Worm (Caenorhabditis elegans) whole organism, late embryonic: Measurements from ENCODE around the gene cdk-11.1.

ENCODE experiments used
- C08G9.2 ChIP-seq: sonication (generic microtip); optimal IDR thresholded peaks from 2 replicates; lab custom pipeline; 2016; ENCODE audit warnings: mild to moderate bottlenecking, missing genetic modification characterization, moderate library complexity, missing compliant biosample characterization
- C38D4.7 ChIP-seq: fragments of 200-800 bp; sonication (Bioruptor generic); optimal IDR thresholded peaks from 2 replicates; lab custom pipeline; 2018; ENCODE audit warnings: mild to moderate bottlenecking, missing genetic modification characterization, moderate library complexity, missing compliant biosample characterization
- F13H6.1 ChIP-seq: sonication (generic microtip); optimal IDR thresholded peaks from 2 replicates; lab custom pipeline; 2016; ENCODE audit warnings: missing genetic modification characterization, missing compliant biosample characterization
- K02D7.2 ChIP-seq: sonication (generic microtip); optimal IDR thresholded peaks from 2 replicates; lab custom pipeline; 2017; ENCODE audit warnings: mild to moderate bottlenecking, missing genetic modification characterization, missing compliant biosample characterization
- K09A11.1 ChIP-seq: sonication (generic microtip); optimal IDR thresholded peaks from 2 replicates; lab custom pipeline; 2017; ENCODE audit warnings: antibody characterized with exemption, mild to moderate bottlenecking, missing genetic modification characterization, missing compliant biosample characterization; ENCODE audit not compliant: insufficient read depth
- T23F11.4 ChIP-seq: fragments of 200-800 bp; sonication (Bioruptor generic); optimal IDR thresholded peaks from 2 replicates; lab custom pipeline; 2018; ENCODE audit warnings: mild to moderate bottlenecking, missing genetic modification characterization, missing compliant biosample characterization
- Y22D7AL.16 ChIP-seq: sonication (generic microtip); optimal IDR thresholded peaks from 2 replicates; lab custom pipeline; 2016; ENCODE audit warnings: missing genetic modification characterization, missing compliant biosample characterization
- ahr-1 ChIP-seq: sonication (generic microtip); optimal IDR thresholded peaks from 2 replicates; lab custom pipeline; 2016; ENCODE audit warnings: missing genetic modification characterization, missing compliant biosample characterization
- ceh-14 ChIP-seq: sonication (generic microtip); optimal IDR thresholded peaks from 2 replicates; lab custom pipeline; 2016; ENCODE audit warnings: missing genotype, missing genetic modification characterization, missing compliant biosample characterization
- ceh-19 ChIP-seq: fragments of 200-800 bp; sonication (Bioruptor generic); optimal IDR thresholded peaks from 2 replicates; lab custom pipeline; 2018; ENCODE audit warnings: mild to moderate bottlenecking, missing genetic modification characterization, missing compliant biosample characterization
- ceh-34 ChIP-seq: sonication (generic microtip); optimal IDR thresholded peaks from 2 replicates; lab custom pipeline; 2016; ENCODE audit warnings: mild to moderate bottlenecking, missing genetic modification characterization, missing compliant biosample characterization
- ceh-45 ChIP-seq: fragments of 200-800 bp; sonication (Bioruptor generic); IDR thresholded peaks from 2 replicates; pipeline ENCODE4 v1.3.6; 2022; ENCODE audit warnings: missing genetic modification reagents, missing genetic modification characterization, missing compliant biosample characterization
- ceh-6 ChIP-seq: fragments of 200-800 bp; sonication (Bioruptor generic); optimal IDR thresholded peaks from 2 replicates; lab custom pipeline; 2018; ENCODE audit warnings: mild to moderate bottlenecking, missing genetic modification characterization, missing compliant biosample characterization
- dmd-4 ChIP-seq: sonication (generic microtip); optimal IDR thresholded peaks from 2 replicates; lab custom pipeline; 2016; ENCODE audit warnings: borderline replicate concordance, missing genetic modification characterization, missing compliant biosample characterization
- elt-4 ChIP-seq: sonication (generic microtip); optimal IDR thresholded peaks from 2 replicates; lab custom pipeline; 2016; ENCODE audit warnings: missing genetic modification characterization, missing compliant biosample characterization
- ets-4 ChIP-seq: sonication (generic microtip); optimal IDR thresholded peaks from 2 replicates; lab custom pipeline; 2016; ENCODE audit warnings: missing genetic modification characterization, missing compliant biosample characterization
- eyg-1 ChIP-seq: sonication (generic microtip); optimal IDR thresholded peaks from 2 replicates; lab custom pipeline; 2016; ENCODE audit warnings: missing genotype, missing genetic modification characterization, missing compliant biosample characterization
- fax-1 ChIP-seq: sonication (generic microtip); optimal IDR thresholded peaks from 2 replicates; lab custom pipeline; 2016; ENCODE audit warnings: missing genotype, missing genetic modification characterization, missing compliant biosample characterization
- fkh-10 ChIP-seq: fragments of 150-350 bp; optimal IDR thresholded peaks from 2 replicates; lab custom pipeline; 2014; ENCODE audit warnings: missing biosample characterization, missing genetic modification reagents, missing genetic modification characterization
- gmeb-2 ChIP-seq: sonication (generic microtip); optimal IDR thresholded peaks from 2 replicates; lab custom pipeline; 2016; ENCODE audit warnings: missing genetic modification characterization, inconsistent platforms, missing compliant biosample characterization
- hlh-13 ChIP-seq: fragments of 200-800 bp; sonication (Bioruptor generic); optimal IDR thresholded peaks from 2 replicates; lab custom pipeline; 2018; ENCODE audit warnings: mild to moderate bottlenecking, missing genetic modification characterization, missing compliant biosample characterization
- hlh-30 ChIP-seq: sonication (generic microtip); optimal IDR thresholded peaks from 2 replicates; lab custom pipeline; 2017; ENCODE audit warnings: antibody characterized with exemption, missing genetic modification characterization, missing compliant biosample characterization; ENCODE audit not compliant: insufficient read depth
- hlh-6 ChIP-seq: sonication (generic microtip); optimal IDR thresholded peaks from 2 replicates; lab custom pipeline; 2016; ENCODE audit warnings: missing genotype, missing genetic modification characterization, missing compliant biosample characterization
- hlh-8 ChIP-seq: sonication (generic microtip); optimal IDR thresholded peaks from 2 replicates; lab custom pipeline; 2016; ENCODE audit warnings: missing genotype, missing genetic modification characterization, missing compliant biosample characterization
- lim-6 ChIP-seq: sonication (generic microtip); optimal IDR thresholded peaks from 2 replicates; lab custom pipeline; 2016; ENCODE audit warnings: missing genetic modification characterization, missing compliant biosample characterization
- lin-11 ChIP-seq: fragments of 200-800 bp; sonication (Bioruptor generic); optimal IDR thresholded peaks from 2 replicates; lab custom pipeline; 2018; ENCODE audit warnings: mild to moderate bottlenecking, missing genetic modification characterization, missing compliant biosample characterization
- nhr-232 ChIP-seq: sonication (generic microtip); optimal IDR thresholded peaks from 2 replicates; lab custom pipeline; 2016; ENCODE audit warnings: missing genetic modification characterization, missing compliant biosample characterization
- npax-4 ChIP-seq: sonication (generic microtip); optimal IDR thresholded peaks from 2 replicates; lab custom pipeline; 2016; ENCODE audit warnings: missing genetic modification characterization, missing compliant biosample characterization
- odd-2 ChIP-seq: sonication (generic microtip); optimal IDR thresholded peaks from 2 replicates; lab custom pipeline; 2017; ENCODE audit warnings: antibody characterized with exemption, mild to moderate bottlenecking, missing genetic modification characterization, missing compliant biosample characterization
- pag-3 ChIP-seq: sonication (generic microtip); optimal IDR thresholded peaks from 2 replicates; lab custom pipeline; 2016; ENCODE audit warnings: missing compliant biosample characterization, missing genetic modification characterization, borderline replicate concordance
- pax-1 ChIP-seq: fragments of 150-350 bp; optimal IDR thresholded peaks from 2 replicates; lab custom pipeline; 2014; ENCODE audit warnings: missing biosample characterization, missing genetic modification characterization
- pha-2 ChIP-seq: sonication (generic microtip); optimal IDR thresholded peaks from 2 replicates; lab custom pipeline; 2017; ENCODE audit warnings: mild to moderate bottlenecking, missing genetic modification characterization, missing compliant biosample characterization
- pha-4 ChIP-seq: fragments of 150-350 bp; optimal IDR thresholded peaks from 2 replicates; lab custom pipeline; 2018; ENCODE audit warnings: missing biosample characterization, missing genetic modification reagents, missing genetic modification characterization
- pqm-1 ChIP-seq: sonication (generic microtip); optimal IDR thresholded peaks from 2 replicates; lab custom pipeline; 2016; ENCODE audit warnings: missing genetic modification characterization, missing compliant biosample characterization
- pros-1 ChIP-seq: fragments of 150-350 bp; optimal IDR thresholded peaks from 2 replicates; lab custom pipeline; 2014; ENCODE audit warnings: missing biosample characterization, missing genetic modification reagents, missing genetic modification characterization
- ref-2 ChIP-seq: sonication (generic microtip); optimal IDR thresholded peaks from 2 replicates; lab custom pipeline; 2016; ENCODE audit warnings: missing genetic modification characterization, missing compliant biosample characterization
- sox-2 ChIP-seq: fragments of 200-800 bp; sonication (Bioruptor generic); IDR thresholded peaks from 2 replicates; pipeline ENCODE4 v1.3.6; 2022; ENCODE audit warnings: missing genetic modification reagents, missing genetic modification characterization, missing compliant biosample characterization
- tbx-7 ChIP-seq: sonication (generic microtip); optimal IDR thresholded peaks from 2 replicates; lab custom pipeline; 2016; ENCODE audit warnings: missing genotype, missing genetic modification characterization, missing compliant biosample characterization
- unc-3 ChIP-seq, 2 experiments: fragments of 200-800 bp in 1 of 2; sonication (Bioruptor generic) in 1 of 2; sonication (generic microtip) in 1 of 2; conservative IDR thresholded peaks in 1 of 2; optimal IDR thresholded peaks in 1 of 2; 2 replicates each; pipeline versions ENCODE4 v1.3.6 to Lab custom; 2016 to 2022; ENCODE audit warnings: missing compliant biosample characterization in 2 of 2, missing genetic modification characterization in 2 of 2, missing genetic modification reagents in 1 of 2
- unc-86 ChIP-seq: sonication (generic microtip); optimal IDR thresholded peaks from 2 replicates; lab custom pipeline; 2016; ENCODE audit warnings: missing genetic modification characterization, missing compliant biosample characterization
- ztf-16 ChIP-seq: sonication (generic microtip); optimal IDR thresholded peaks from 2 replicates; lab custom pipeline; 2017; ENCODE audit warnings: missing genetic modification characterization, missing compliant biosample characterization

cdk-11.1 gene

DNA sequence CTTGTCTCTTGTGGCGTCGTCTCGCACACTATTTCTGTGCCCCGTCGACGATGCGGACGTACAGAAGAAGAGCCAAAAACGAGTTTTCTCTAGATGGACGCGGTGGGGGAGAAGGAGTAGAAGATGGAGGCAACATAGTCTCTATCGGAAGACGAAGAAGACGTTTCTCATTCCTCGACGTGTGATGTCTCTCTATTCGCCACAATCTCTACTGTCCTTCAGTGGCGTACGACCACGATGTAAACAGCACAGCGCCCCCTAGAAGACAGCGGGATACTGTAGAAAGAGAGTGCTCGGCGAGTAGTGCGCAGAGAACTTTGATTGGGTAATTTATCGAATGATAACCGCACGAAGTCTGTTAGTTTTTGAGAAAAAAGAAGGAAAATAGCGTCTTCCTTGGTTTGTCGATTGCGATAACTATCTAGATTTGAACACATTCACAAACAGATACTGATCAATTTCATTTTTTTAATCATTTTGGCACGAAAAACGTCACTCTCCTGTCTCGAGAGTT is 19.5 kb upstream of the cdk-11.1 start:
- TF ChIP-seq Y22D7AL.16 (tag; lab: Kevin White, UChicago): no peak
- no peak for TF ChIP-seq gmeb-2
- no peak for TF ChIP-seq nhr-232 (tag; lab: Kevin White, UChicago)
- peak; percentile 35 for TF ChIP-seq ref-2 (tag; lab: Kevin White, UChicago)
- no peak for TF ChIP-seq elt-4
- no peak for TF ChIP-seq sox-2 (GFP tag; lab: Robert Waterston, UW)
- TF ChIP-seq pha-2 (tag; lab: Kevin White, UChicago): no peak

DNA sequence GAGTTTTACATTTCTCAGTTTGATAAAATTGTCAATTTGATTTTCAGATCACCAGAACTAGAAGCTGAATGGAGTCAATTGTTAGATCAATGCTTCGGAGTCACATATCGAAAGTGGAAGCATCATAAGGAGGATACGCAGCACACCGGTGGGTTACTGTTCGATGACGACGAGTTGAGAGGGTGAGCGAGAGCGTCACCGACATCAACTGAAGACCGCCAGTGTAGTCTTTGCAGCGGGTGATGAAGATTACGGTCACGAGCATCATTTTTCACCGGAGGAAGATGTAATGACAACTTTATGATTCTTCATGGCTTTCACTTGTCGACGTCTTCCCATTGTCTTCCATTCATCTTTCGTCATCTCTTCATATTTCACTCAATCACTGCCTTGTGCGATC is 17.1 kb upstream of the cdk-11.1 start, which contains the start of gene lin-26:
Gene lin-26, plus strand, starts transcription at position 301 of the 400 bp plus-strand sequence.
- no peak for TF ChIP-seq pag-3 (tag; lab: Kevin White, UChicago)
- no peak for TF ChIP-seq K09A11.1
- TF ChIP-seq T23F11.4: no peak
- no peak for TF ChIP-seq Y22D7AL.16 (tag; lab: Kevin White, UChicago)
- TF ChIP-seq F13H6.1: no peak
- TF ChIP-seq, all 69 proteins: peak for 0

ce11 chrII:7682488-7682887 is 16.5 kb upstream of the cdk-11.1 start:
- TF ChIP-seq lim-6 (no peak), dmd-4 (no peak), C38D4.7 (GFP tag; lab: Kevin White, UChicago) (no peak), ceh-45 (no peak), fax-1 (tag; lab: Kevin White, UChicago) (no peak), pax-1 (tag; lab: Kevin White, UChicago) (no peak), pha-4 (tag; lab: Kevin White, UChicago) (no peak), C08G9.2 (tag; lab: Kevin White, UChicago) (no peak), ceh-14 (no peak), sox-2 (GFP tag; lab: Robert Waterston, UW) (no peak), ceh-34 (no peak), unc-3 (GFP tag; conservative IDR thresholded peaks at IDR 0.05; lab: Robert Waterston, UW) (no peak), unc-3 (tag; optimal IDR thresholded peaks at IDR 0.05; lab: Kevin White, UChicago) (no peak), ceh-19 (no peak)

ce11 chrII:7684589-7684988 is 14.4 kb upstream of the cdk-11.1 start, which contains the start of gene F18A1.1:
F18A1.1 (plus strand) TSS chrII:7684889.
- no peak for TF ChIP-seq npax-4 (tag; lab: Kevin White, UChicago)
- no peak for TF ChIP-seq C08G9.2 (tag; lab: Kevin White, UChicago)
- TF ChIP-seq fkh-10 (GFP tag; lab: Kevin White, UChicago): no peak
- no peak for TF ChIP-seq ceh-6 (GFP tag; lab: Kevin White, UChicago)
- TF ChIP-seq hlh-30 (tag; lab: Kevin White, UChicago): no peak
- TF ChIP-seq pqm-1 (tag; lab: Kevin White, UChicago): no peak
- TF ChIP-seq K02D7.2 (tag; lab: Kevin White, UChicago): no peak
- no peak for TF ChIP-seq tbx-7
- no peak for TF ChIP-seq ets-4 (tag; lab: Kevin White, UChicago)
- no peak for TF ChIP-seq pros-1 (tag; lab: Kevin White, UChicago)
- TF ChIP-seq lin-11: no peak
- no peak for TF ChIP-seq pax-1 (tag; lab: Kevin White, UChicago)
- TF ChIP-seq unc-86 (tag; lab: Kevin White, UChicago): no peak

- TF ChIP-seq eyg-1 (tag; lab: Kevin White, UChicago): no peak
- TF ChIP-seq ceh-19: no peak
- TF ChIP-seq ceh-34: no peak
- no peak for TF ChIP-seq odd-2
- no peak for TF ChIP-seq nhr-232 (tag; lab: Kevin White, UChicago)
- TF ChIP-seq tbx-7: no peak
- no peak for TF ChIP-seq hlh-8
- no peak for TF ChIP-seq hlh-6 (tag; lab: Kevin White, UChicago)
- TF ChIP-seq dmd-4: no peak
- TF ChIP-seq ref-2 (tag; lab: Kevin White, UChicago): no peak
- TF ChIP-seq ceh-14: no peak
- no peak for TF ChIP-seq hlh-13 (GFP tag; lab: Kevin White, UChicago)
- no peak for TF ChIP-seq ztf-16
- no peak for TF ChIP-seq pqm-1 (tag; lab: Kevin White, UChicago)
- no peak for TF ChIP-seq ahr-1 (tag; lab: Kevin White, UChicago)
These were observed 8.7 kb upstream of the cdk-11.1 start, which contains the start of gene pid-1 for ce11 chrII:7690384-7690783. pid-1 (minus strand) TSS chrII:7690556.
